Fruit fly (Drosophila melanogaster) Kc167 (cell line): ENCODE results near the gene Ctr1B.

ENCODE experiments used
- Myc ChIP-seq: fragments of >200 bp; optimal IDR thresholded peaks from 2 replicates; lab custom pipeline; 2017; ENCODE audit warnings: missing external identifiers
- Sin3A ChIP-seq: fragments of >200 bp; optimal IDR thresholded peaks from 2 replicates; lab custom pipeline; 2018; ENCODE audit warnings: missing external identifiers
- h ChIP-seq: fragments of >200 bp; optimal IDR thresholded peaks from 3 replicates; lab custom pipeline; 2018; ENCODE audit warnings: missing external identifiers
- insv ChIP-seq: fragments of >200 bp; optimal IDR thresholded peaks from 3 replicates; lab custom pipeline; 2018; ENCODE audit warnings: missing external identifiers
- psq ChIP-seq: fragments of >200 bp; optimal IDR thresholded peaks from 2 replicates; lab custom pipeline; 2017; ENCODE audit warnings: missing external identifiers
- ttk ChIP-seq: sonication (Bioruptor generic); optimal IDR thresholded peaks from 2 replicates; lab custom pipeline; 2017; ENCODE audit warnings: missing external identifiers

Gene Ctr1B

dm6 chr3R:8343251-8343744, 25.9 kb downstream of the Ctr1B start, which contains the start of the genes PNKP and COX7AL:
PNKP (minus strand) TSS chr3R:8343516.
COX7AL (plus strand) TSS chr3R:8343669.
- TF ChIP-seq Sin3A (no peak), insv (lab: Kevin White, UChicago) (no peak), h (no peak), ttk (no peak), psq (lab: Kevin White, UChicago) (no peak), Myc (lab: Kevin White, UChicago) (no peak)

- TF ChIP-seq psq (lab: Kevin White, UChicago) (no peak), Sin3A (no peak), Myc (lab: Kevin White, UChicago) (no peak), insv (lab: Kevin White, UChicago) (no peak), ttk (no peak), h (no peak)
These were observed 26.8 kb downstream of the Ctr1B start, which contains the start of gene DppIII for dm6 chr3R:8344174-8344573. DppIII (plus strand) TSS chr3R:8344400.

DNA sequence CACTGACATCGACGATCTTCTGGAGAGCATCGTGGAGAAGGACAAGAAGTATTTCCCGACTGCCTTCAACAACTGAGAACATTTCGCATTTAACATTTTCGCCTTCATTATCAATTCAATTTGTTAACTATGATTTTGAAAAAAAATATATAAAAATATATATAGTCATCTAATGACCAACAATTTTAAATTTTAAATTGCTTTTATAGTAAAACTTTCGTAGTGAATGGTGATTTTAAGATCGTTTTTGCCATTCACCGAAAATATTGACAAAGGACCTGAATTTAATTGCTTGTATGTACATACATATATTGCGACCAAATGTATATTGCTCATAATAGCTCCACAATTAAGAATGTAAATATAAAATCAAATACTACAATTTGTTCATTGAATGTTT, 29.9 kb downstream of the Ctr1B start, which contains the start of gene CG7352:
Gene CG7352, plus strand, starts transcription at position 301 of the 400 bp plus-strand sequence.
- TF ChIP-seq Sin3A (no peak), ttk (no peak), insv (lab: Kevin White, UChicago) (no peak), psq (lab: Kevin White, UChicago) (no peak), Myc (lab: Kevin White, UChicago) (no peak), h (no peak)

DNA sequence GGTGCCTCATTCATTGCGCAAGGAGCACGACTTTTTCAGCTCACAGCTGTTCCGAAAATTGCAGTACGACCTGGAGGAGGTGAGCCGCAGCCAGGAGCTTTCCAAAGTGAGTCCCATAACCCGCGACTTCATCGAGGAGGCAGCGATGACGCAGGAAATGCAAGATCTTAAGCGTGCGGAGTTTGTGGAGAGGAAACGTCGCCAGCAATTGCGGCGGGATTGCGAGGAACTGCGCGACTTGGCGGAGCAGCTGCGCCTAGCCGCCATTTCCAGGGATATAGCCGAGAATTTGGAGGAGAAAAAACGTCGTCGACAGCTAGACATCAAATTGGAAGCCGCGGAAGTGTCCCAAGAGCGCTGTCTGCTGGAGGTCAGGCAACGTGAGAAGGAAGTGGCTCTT, 30.4 kb downstream of the Ctr1B start:
- TF ChIP-seq Myc (lab: Kevin White, UChicago) = no peak
- TF ChIP-seq Sin3A = no peak
- TF ChIP-seq ttk = no peak
- no peak for TF ChIP-seq h
- no peak for TF ChIP-seq psq (lab: Kevin White, UChicago)
- TF ChIP-seq insv (lab: Kevin White, UChicago) = no peak

DNA sequence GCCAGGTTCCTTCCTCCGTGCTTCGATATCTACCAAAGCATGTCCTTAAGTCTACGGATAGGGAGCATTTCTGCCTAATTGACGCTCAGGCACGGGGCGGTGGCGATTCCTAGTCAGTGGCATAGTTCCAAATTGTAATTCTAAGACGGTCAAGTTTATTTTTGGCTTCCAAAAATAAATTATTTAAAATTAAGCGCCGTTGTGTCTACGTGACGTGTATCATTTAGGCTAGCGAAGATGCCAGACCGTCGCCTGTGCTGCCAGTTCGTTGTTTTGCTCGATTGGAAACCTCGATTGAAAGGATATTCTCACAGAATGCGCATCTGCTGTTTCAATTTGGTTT, 31.7 kb downstream of the Ctr1B start:
- no peak for TF ChIP-seq h
- TF ChIP-seq psq (lab: Kevin White, UChicago) = no peak
- no peak for TF ChIP-seq insv (lab: Kevin White, UChicago)
- TF ChIP-seq Sin3A = no peak
- TF ChIP-seq ttk = no peak
- TF ChIP-seq Myc (lab: Kevin White, UChicago) = no peak

- TF ChIP-seq Myc (lab: Kevin White, UChicago) (no peak), ttk (no peak), h (no peak), Sin3A (no peak), insv (lab: Kevin White, UChicago) (no peak), psq (lab: Kevin White, UChicago) (no peak)
These were observed 32.2 kb downstream of the Ctr1B start, which contains the start of gene Atg13 for dm6 chr3R:8349449-8350115. Atg13 (plus strand) TSS chr3R:8349815.

- no peak for TF ChIP-seq Sin3A
- TF ChIP-seq Myc (lab: Kevin White, UChicago) = no peak
- no peak for TF ChIP-seq psq (lab: Kevin White, UChicago)
- TF ChIP-seq ttk = no peak
- no peak for TF ChIP-seq h
- no peak for TF ChIP-seq insv (lab: Kevin White, UChicago)
These were observed 35.7 kb downstream of the Ctr1B start for dm6 chr3R:8352961-8353728.

- TF ChIP-seq insv (lab: Kevin White, UChicago) (no peak), psq (lab: Kevin White, UChicago) (no peak), Sin3A (no peak), Myc (lab: Kevin White, UChicago) (no peak), h (no peak), ttk (no peak)
These were observed 36.6 kb downstream of the Ctr1B start for dm6 chr3R:8353994-8354393.

- TF ChIP-seq Myc (lab: Kevin White, UChicago) = no peak
- no peak for TF ChIP-seq psq (lab: Kevin White, UChicago)
- no peak for TF ChIP-seq ttk
- TF ChIP-seq insv (lab: Kevin White, UChicago) = no peak
- no peak for TF ChIP-seq h
- no peak for TF ChIP-seq Sin3A
These were observed 37.0 kb downstream of the Ctr1B start for dm6 chr3R:8354458-8354857.

DNA sequence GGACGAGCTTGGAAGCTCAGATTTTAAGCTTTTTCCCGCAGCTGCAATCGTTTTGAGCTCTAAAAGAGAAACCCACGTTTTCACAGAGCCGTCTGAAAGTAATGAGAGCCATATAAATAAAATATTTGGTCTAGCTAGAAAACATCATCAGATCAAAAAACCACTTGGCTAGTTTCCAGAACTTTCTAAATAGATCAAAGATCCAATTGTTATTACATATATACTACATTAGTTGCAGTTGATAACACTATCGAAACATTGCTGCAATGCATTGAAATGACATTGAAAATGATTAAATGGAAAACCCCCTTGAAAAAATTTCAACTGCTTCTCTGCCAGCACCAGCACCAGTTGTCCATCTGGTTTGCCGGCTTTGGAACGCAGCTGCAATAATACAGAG, 37.6 kb downstream of the Ctr1B start:
- TF ChIP-seq psq (lab: Kevin White, UChicago) (no peak), ttk (no peak), insv (lab: Kevin White, UChicago) (no peak), Myc (lab: Kevin White, UChicago) (no peak), h (no peak), Sin3A (no peak)

dm6 chr3R:8355579-8355978, 38.2 kb downstream of the Ctr1B start:
- TF ChIP-seq h (no peak), Sin3A (no peak), insv (lab: Kevin White, UChicago) (no peak), ttk (no peak), Myc (lab: Kevin White, UChicago) (no peak), psq (lab: Kevin White, UChicago) (no peak)

- TF ChIP-seq psq (lab: Kevin White, UChicago) (no peak), insv (lab: Kevin White, UChicago) (no peak), Myc (lab: Kevin White, UChicago) (no peak), Sin3A (no peak), ttk (no peak), h (no peak)
These were observed 39.3 kb downstream of the Ctr1B start, which contains the start of gene stck for dm6 chr3R:8356626-8357290. stck (plus strand) TSS chr3R:8356978.
